Fruit fly (Drosophila melanogaster) whole organism, embryonic: ENCODE data around the gene CG10660.
A peak's percentile ranks its signal among the peaks of the same experiment; 100 is the strongest.

Experiments
- ATbp ChIP-seq: fragments of 200-800 bp; sonication (Bioruptor generic); optimal IDR thresholded peaks from 2 replicates; lab custom pipeline; 2017; ENCODE audit warnings: missing biosample characterization, mild to moderate bottlenecking, missing genetic modification characterization, missing genetic modification reagents
- B-H1 ChIP-seq: fragments of 200-800 bp; sonication (Bioruptor generic); IDR thresholded peaks from 3 replicates; pipeline ENCODE4 v1.3.6; 2022; ENCODE audit warnings: missing biosample characterization, missing genetic modification characterization
- B-H2 ChIP-seq: fragments of 200-800 bp; sonication (Bioruptor generic); optimal IDR thresholded peaks from 2 replicates; lab custom pipeline; 2018; ENCODE audit warnings: missing biosample characterization, mild to moderate bottlenecking, missing genetic modification characterization
- CG10147 ChIP-seq: fragments of 200-800 bp; sonication (Bioruptor generic); optimal IDR thresholded peaks from 2 replicates; lab custom pipeline; 2019; ENCODE audit warnings: missing biosample characterization, mild to moderate bottlenecking, missing genetic modification characterization, moderate library complexity
- CG10565 ChIP-seq: fragments of 200-800 bp; sonication (Bioruptor generic); optimal IDR thresholded peaks from 3 replicates; lab custom pipeline; 2016; ENCODE audit warnings: missing biosample characterization, mild to moderate bottlenecking, missing genetic modification characterization
- CG11504 ChIP-seq: fragments of 200-800 bp; sonication (Bioruptor generic); optimal IDR thresholded peaks from 3 replicates; lab custom pipeline; 2019; ENCODE audit warnings: missing biosample characterization, mild to moderate bottlenecking, missing genetic modification characterization, moderate library complexity
- CG12744 ChIP-seq: fragments of 200-800 bp; sonication (Bioruptor generic); optimal IDR thresholded peaks from 2 replicates; lab custom pipeline; 2016; ENCODE audit warnings: missing biosample characterization, missing genetic modification characterization
- CG13123 ChIP-seq: fragments of 200-800 bp; sonication (Bioruptor generic); optimal IDR thresholded peaks from 2 replicates; lab custom pipeline; 2016; ENCODE audit warnings: missing biosample characterization, missing genetic modification characterization
- CG13894 ChIP-seq: fragments of 200-800 bp; sonication (Bioruptor generic); optimal IDR thresholded peaks from 3 replicates; lab custom pipeline; 2018; ENCODE audit warnings: missing biosample characterization, mild to moderate bottlenecking, missing genetic modification characterization, moderate library complexity
- CG14441 ChIP-seq: fragments of 200-800 bp; sonication (Bioruptor generic); IDR thresholded peaks from 2 replicates; pipeline ENCODE4 v1.3.6; 2022; ENCODE audit warnings: missing biosample characterization, missing genetic modification characterization
- CG1832 ChIP-seq: fragments of 200-800 bp; sonication (Bioruptor generic); optimal IDR thresholded peaks from 2 replicates; lab custom pipeline; 2017; ENCODE audit warnings: missing biosample characterization, mild to moderate bottlenecking, missing genetic modification characterization, inconsistent platforms
- CG18764 ChIP-seq: fragments of 200-800 bp; sonication (Bioruptor generic); optimal IDR thresholded peaks from 3 replicates; lab custom pipeline; 2016; ENCODE audit warnings: missing biosample characterization, missing genetic modification characterization
- CG2202 ChIP-seq: fragments of 200-800 bp; sonication (Bioruptor generic); optimal IDR thresholded peaks from 2 replicates; lab custom pipeline; 2018; ENCODE audit warnings: missing biosample characterization, mild to moderate bottlenecking, missing genetic modification characterization
- CG2875 ChIP-seq: fragments of 200-800 bp; sonication (Bioruptor generic); optimal IDR thresholded peaks from 2 replicates; lab custom pipeline; 2017; ENCODE audit warnings: missing biosample characterization, mild to moderate bottlenecking, missing genetic modification characterization, missing genetic modification reagents
- CG33557 ChIP-seq: fragments of 200-800 bp; sonication (Bioruptor generic); optimal IDR thresholded peaks from 2 replicates; lab custom pipeline; 2019; ENCODE audit warnings: missing biosample characterization, mild to moderate bottlenecking, missing genetic modification characterization, moderate library complexity
- CG3847 ChIP-seq: fragments of 200-800 bp; sonication (Bioruptor generic); IDR thresholded peaks from 2 replicates; pipeline ENCODE4 v1.3.6; 2022; ENCODE audit warnings: missing biosample characterization, missing genetic modification characterization
- CG4282 ChIP-seq: fragments of 200-800 bp; sonication (Bioruptor generic); optimal IDR thresholded peaks from 2 replicates; lab custom pipeline; 2016; ENCODE audit warnings: missing biosample characterization, missing genetic modification characterization
- CG4730 ChIP-seq: fragments of 200-800 bp; sonication (Bioruptor generic); IDR thresholded peaks from 2 replicates; pipeline ENCODE4 v1.3.6; 2022; ENCODE audit warnings: missing biosample characterization, missing genetic modification characterization
- CG6689 ChIP-seq: fragments of 200-800 bp; sonication (Bioruptor generic); IDR thresholded peaks from 2 replicates; pipeline ENCODE4 v1.3.6; 2022; ENCODE audit warnings: missing biosample characterization, missing genetic modification characterization
- CG6765 ChIP-seq: fragments of 200-800 bp; sonication (Bioruptor generic); optimal IDR thresholded peaks from 3 replicates; lab custom pipeline; 2017; ENCODE audit warnings: missing biosample characterization, mild to moderate bottlenecking, missing genetic modification characterization
- CG7745 ChIP-seq: fragments of 200-800 bp; sonication (Bioruptor generic); optimal IDR thresholded peaks from 2 replicates; lab custom pipeline; 2018; ENCODE audit warnings: missing biosample characterization, mild to moderate bottlenecking, missing genetic modification characterization, moderate library complexity
- CG9215 ChIP-seq: fragments of 200-800 bp; sonication (Bioruptor generic); IDR thresholded peaks from 2 replicates; pipeline ENCODE4 v1.3.6; 2022; ENCODE audit warnings: missing biosample characterization, missing genetic modification characterization
- CG9609 ChIP-seq: fragments of 200-800 bp; sonication (Bioruptor generic); optimal IDR thresholded peaks from 3 replicates; lab custom pipeline; 2016; ENCODE audit warnings: missing biosample characterization, missing genetic modification characterization
- CG9876 ChIP-seq: fragments of 200-800 bp; sonication (Bioruptor generic); optimal IDR thresholded peaks from 2 replicates; lab custom pipeline; 2016; ENCODE audit warnings: missing biosample characterization, missing genetic modification characterization
- Dip2 ChIP-seq: fragments of 200-800 bp; sonication (Bioruptor generic); IDR thresholded peaks from 2 replicates; pipeline ENCODE4 v1.3.6; 2022; ENCODE audit warnings: missing biosample characterization, missing genetic modification characterization
- Dref ChIP-seq: fragments of 200-800 bp; sonication (Bioruptor generic); IDR thresholded peaks from 2 replicates; pipeline ENCODE4 v1.3.6; 2022; ENCODE audit warnings: missing biosample characterization, missing genetic modification characterization
- Drgx ChIP-seq: fragments of 200-800 bp; sonication (Bioruptor generic); IDR thresholded peaks from 2 replicates; pipeline ENCODE4 v1.3.6; 2022; ENCODE audit warnings: missing biosample characterization, missing genetic modification characterization
- Med ChIP-seq: fragments of 200-800 bp; sonication (Bioruptor generic); peaks from one replicate; lab custom pipeline; 2016; ENCODE audit warnings: missing biosample characterization, missing genetic modification characterization, mild to moderate bottlenecking, inconsistent platforms, moderate library complexity
- Opbp ChIP-seq: fragments of 200-800 bp; sonication (Bioruptor generic); IDR thresholded peaks from 3 replicates; pipeline ENCODE4 v1.3.6; 2022; ENCODE audit warnings: missing biosample characterization, missing genetic modification characterization; ENCODE audit not compliant: partially characterized antibody
- Rx ChIP-seq: fragments of 200-800 bp; sonication (Bioruptor generic); IDR thresholded peaks from 2 replicates; pipeline ENCODE4 v1.3.6; 2022; ENCODE audit warnings: missing biosample characterization, missing genetic modification characterization
- Sox102F ChIP-seq: fragments of 200-800 bp; sonication (Bioruptor generic); optimal IDR thresholded peaks from 2 replicates; lab custom pipeline; 2018; ENCODE audit warnings: missing biosample characterization, mild to moderate bottlenecking, missing genetic modification characterization, moderate library complexity
- Trl ChIP-seq, 3 experiments: fragments of >200 bp in 2 of 3; fragments of 200-800 bp in 1 of 3; sonication (Bioruptor generic) in 1 of 3; optimal IDR thresholded peaks; 2 replicates in 1 of 3; 3 replicates in 2 of 3; lab custom pipeline; 2016 to 2017; ENCODE audit warnings: missing biosample characterization in 1 of 3, missing genetic modification characterization in 1 of 3
- abd-A ChIP-seq: fragments of 200-800 bp; sonication (Bioruptor generic); optimal IDR thresholded peaks from 3 replicates; lab custom pipeline; 2019; ENCODE audit warnings: missing biosample characterization, mild to moderate bottlenecking, missing genetic modification characterization, moderate library complexity
- bsh ChIP-seq, 2 experiments: fragments of 200-800 bp; sonication (Bioruptor generic); optimal IDR thresholded peaks; 2 replicates each; lab custom pipeline; 2017 to 2018; ENCODE audit warnings: mild to moderate bottlenecking in 2 of 2, missing biosample characterization in 2 of 2, missing genetic modification characterization in 2 of 2, moderate library complexity in 1 of 2
- chm ChIP-seq: fragments of 200-800 bp; sonication (Bioruptor generic); IDR thresholded peaks from 2 replicates; pipeline ENCODE4 v1.3.6; 2022; ENCODE audit warnings: missing biosample characterization, missing genetic modification characterization
- dysf ChIP-seq: fragments of 200-800 bp; sonication (Bioruptor generic); IDR thresholded peaks from 3 replicates; pipeline ENCODE4 v1.3.6; 2022; ENCODE audit warnings: missing biosample characterization, missing genetic modification characterization
- fd102C ChIP-seq: fragments of 200-800 bp; sonication (Bioruptor generic); optimal IDR thresholded peaks from 2 replicates; lab custom pipeline; 2018; ENCODE audit warnings: missing biosample characterization, mild to moderate bottlenecking, missing genetic modification characterization, moderate library complexity
- fd3F ChIP-seq: fragments of 200-800 bp; sonication (Bioruptor generic); optimal IDR thresholded peaks from 2 replicates; lab custom pipeline; 2018; ENCODE audit warnings: missing biosample characterization, mild to moderate bottlenecking, missing genetic modification characterization, moderate library complexity
- fru ChIP-seq: fragments of >200 bp; optimal IDR thresholded peaks from 2 replicates; lab custom pipeline; 2017
- lmd ChIP-seq: fragments of 200-800 bp; sonication (Bioruptor generic); IDR thresholded peaks from 2 replicates; pipeline ENCODE4 v1.3.6; 2022; ENCODE audit warnings: missing biosample characterization, missing genetic modification characterization
- nau ChIP-seq: fragments of 200-800 bp; sonication (Bioruptor generic); optimal IDR thresholded peaks from 3 replicates; lab custom pipeline; 2017; ENCODE audit warnings: missing biosample characterization, mild to moderate bottlenecking, missing genetic modification characterization, missing genetic modification reagents
- otp ChIP-seq: fragments of 200-800 bp; sonication (Bioruptor generic); IDR thresholded peaks from 3 replicates; pipeline ENCODE4, ENCODE4 v1.3.6; 2022; ENCODE audit warnings: missing biosample characterization, missing genetic modification characterization
- phol ChIP-seq: fragments of 200-800 bp; sonication (Bioruptor generic); optimal IDR thresholded peaks from 3 replicates; lab custom pipeline; 2018; ENCODE audit warnings: missing biosample characterization, mild to moderate bottlenecking, missing genetic modification characterization, moderate library complexity
- scrt ChIP-seq: fragments of 200-800 bp; sonication (Bioruptor generic); optimal IDR thresholded peaks from 2 replicates; lab custom pipeline; 2018; ENCODE audit warnings: missing biosample characterization, mild to moderate bottlenecking, missing genetic modification characterization, moderate library complexity
- sr ChIP-seq: fragments of 200-800 bp; sonication (Bioruptor generic); IDR thresholded peaks from 3 replicates; pipeline ENCODE4 v1.3.6; 2022; ENCODE audit warnings: missing biosample characterization, missing genetic modification characterization
- tgo ChIP-seq: fragments of 200-800 bp; sonication (Bioruptor generic); IDR thresholded peaks from 3 replicates; pipeline ENCODE4 v1.3.6; 2022; ENCODE audit warnings: missing biosample characterization, missing genetic modification characterization
- tio ChIP-seq: fragments of 200-800 bp; sonication (Bioruptor generic); optimal IDR thresholded peaks from 2 replicates; lab custom pipeline; 2017; ENCODE audit warnings: missing biosample characterization, missing genetic modification characterization, inconsistent platforms
- tna ChIP-seq: fragments of 200-800 bp; sonication (Bioruptor generic); IDR thresholded peaks from 2 replicates; pipeline ENCODE4 v1.3.6; 2022; ENCODE audit warnings: missing biosample characterization, missing genetic modification characterization; ENCODE audit not compliant: partially characterized antibody

CG10660 gene

dm6 chr3L:12496428-12497344, 6.2 kb upstream of the CG10660 start, which contains the start of gene CG10657 (continued):
- TF ChIP-seq Trl (optimal IDR thresholded peaks at IDR 0.05; lab: Kevin White, UChicago) = peak in 1 of 2 experiments; percentile 28
- no peak for TF ChIP-seq Trl (GFP tag; optimal IDR thresholded peaks at IDR 0.05; lab: Kevin White, UChicago)
- TF ChIP-seq tgo (GFP tag; lab: Robert Waterston, UW) = no peak
- peak; percentile 22 for TF ChIP-seq CG13894 (tag; lab: Kevin White, UChicago)
- TF ChIP-seq fd3F = no peak
- peak; percentile 4 for TF ChIP-seq Sox102F (GFP tag; lab: Kevin White, UChicago)
- TF ChIP-seq CG14441 (GFP tag; lab: Robert Waterston, UW) = peak; percentile 25; the same call in 1 of the 2 replicates
- no peak for TF ChIP-seq CG2202 (tag; lab: Kevin White, UChicago)
- TF ChIP-seq bsh (GFP tag; optimal IDR thresholded peaks at IDR 0.05; lab: Kevin White, UChicago) = no peak
- TF ChIP-seq dysf (GFP tag; lab: Robert Waterston, UW) = peak; percentile 37; the same call in 1 of the 3 replicates
- TF ChIP-seq tna (GFP tag; lab: Robert Waterston, UW) = no peak
- TF ChIP-seq abd-A (tag; lab: Kevin White, UChicago) = no peak
- TF ChIP-seq CG18764 (GFP tag; lab: Kevin White, UChicago) = no peak
- peak; percentile 38; the same call in 1 of the 3 replicates for TF ChIP-seq sr (GFP tag; lab: Robert Waterston, UW)
- TF ChIP-seq otp (GFP tag; lab: Robert Waterston, UW) = 0 out of 3 replicates have a peak, but pooled peaks have one; percentile 21
- no peak for TF ChIP-seq fd102C (GFP tag; lab: Kevin White, UChicago)
- no peak for TF ChIP-seq CG6765 (GFP tag; lab: Kevin White, UChicago)
- TF ChIP-seq Med (GFP tag; lab: Kevin White, UChicago) = peak; percentile 81
- TF ChIP-seq nau = no peak
- no peak for TF ChIP-seq B-H1 (GFP tag; lab: Robert Waterston, UW)
- TF ChIP-seq CG9215 (GFP tag; lab: Robert Waterston, UW) = no peak
- peak; percentile 55; the same call in 1 of the 2 replicates for TF ChIP-seq chm (GFP tag; lab: Robert Waterston, UW)
- TF ChIP-seq CG11504 (tag; lab: Kevin White, UChicago) = peak; percentile 16
- TF ChIP-seq CG4282 (GFP tag; lab: Kevin White, UChicago) = no peak
- TF ChIP-seq CG10147 (GFP tag; lab: Kevin White, UChicago) = no peak
- TF ChIP-seq CG6689 (GFP tag; lab: Robert Waterston, UW) = 0 out of 2 replicates have a peak, but pooled peaks have one; percentile 11
- no peak for TF ChIP-seq CG10565 (GFP tag; lab: Kevin White, UChicago)
- TF ChIP-seq CG13123 (GFP tag; lab: Kevin White, UChicago) = no peak
- no peak for TF ChIP-seq CG2875 (GFP tag; lab: Kevin White, UChicago)
- no peak for TF ChIP-seq CG12744 (GFP tag; lab: Kevin White, UChicago)
- no peak for TF ChIP-seq Dref (GFP tag; lab: Robert Waterston, UW)
- peak; percentile 55; the same call in 1 of the 3 replicates for TF ChIP-seq Opbp (GFP tag; lab: Robert Waterston, UW)

- TF ChIP-seq Drgx (GFP tag; lab: Robert Waterston, UW) (peak; percentile 59), CG3847 (GFP tag; lab: Robert Waterston, UW) (no peak), Dip2 (no peak), scrt (GFP tag; lab: Kevin White, UChicago) (no peak), lmd (GFP tag; lab: Robert Waterston, UW) (no peak), CG7745 (tag; lab: Kevin White, UChicago) (no peak), ATbp (GFP tag; lab: Kevin White, UChicago) (peak; percentile 24), CG9876 (GFP tag; lab: Kevin White, UChicago) (no peak), Rx (GFP tag; lab: Robert Waterston, UW) (no peak), B-H2 (GFP tag; lab: Kevin White, UChicago) (no peak), phol (peak; percentile 48), fd102C (GFP tag; lab: Kevin White, UChicago) (no peak), CG4730 (no peak), CG1832 (GFP tag; lab: Kevin White, UChicago) (no peak), Sox102F (GFP tag; lab: Kevin White, UChicago) (peak; percentile 47), CG9609 (GFP tag; lab: Kevin White, UChicago) (no peak), tio (GFP tag; lab: Kevin White, UChicago) (peak; percentile 26), CG33557 (no peak), fru (lab: Kevin White, UChicago) (no peak)
These were observed 4.8 kb upstream of the CG10660 start for dm6 chr3L:12495312-12495725.
